Fruit fly (Drosophila melanogaster): ENCODE data around the gene Muc11A.

dm6 chrX:12084406-12084805, 24.8 kb downstream of the Muc11A start:
- TF ChIP-seq Hr96 (GFP tag; optimal IDR thresholded peaks at IDR 0.05) (no peak), CG12768 (GFP tag; optimal IDR thresholded peaks at IDR 0.05) (no peak), kay (GFP tag; ENCODE audit: borderline replicate concordance) (no peak), CG1620 (GFP tag; optimal IDR thresholded peaks at IDR 0.05) (no peak), pad (GFP tag; optimal IDR thresholded peaks at IDR 0.05) (no peak), cnc (optimal IDR thresholded peaks at IDR 0.05) (no peak), CG11617 (GFP tag; optimal IDR thresholded peaks at IDR 0.05) (no peak), cic (GFP tag; optimal IDR thresholded peaks at IDR 0.05) (no peak), bab1 (GFP tag; optimal IDR thresholded peaks at IDR 0.05) (no peak), CG33017 (tag; optimal IDR thresholded peaks at IDR 0.05) (no peak), toe (GFP tag; optimal IDR thresholded peaks at IDR 0.05) (no peak), tj (GFP tag; optimal IDR thresholded peaks at IDR 0.05) (no peak)

All from whole organism, adult.